Worm (Caenorhabditis elegans) whole organism, early embryonic: ENCODE data around the gene C44B7.7.

Source experiments
- B0310.2 ChIP-seq: sonication (generic microtip); optimal IDR thresholded peaks from 2 replicates; lab custom pipeline; 2016; ENCODE audit warnings: mild to moderate bottlenecking, missing genetic modification characterization, missing compliant biosample characterization
- F13C5.2 ChIP-seq: sonication (generic microtip); optimal IDR thresholded peaks from 2 replicates; lab custom pipeline; 2017; ENCODE audit warnings: mild to moderate bottlenecking, missing genetic modification characterization, inconsistent platforms, missing compliant biosample characterization
- ama-1 ChIP-seq: fragments of 150-350 bp; optimal IDR thresholded peaks from 2 replicates; lab custom pipeline; 2014
- flt-1 ChIP-seq: fragments of 200-800 bp; sonication (Bioruptor generic); IDR thresholded peaks from 2 replicates; pipeline ENCODE4 v1.3.6; 2022; ENCODE audit warnings: missing genetic modification characterization, missing compliant biosample characterization
- hmg-4 ChIP-seq: fragments of 200-800 bp; sonication (Bioruptor generic); optimal IDR thresholded peaks from 2 replicates; lab custom pipeline; 2018; ENCODE audit warnings: mild to moderate bottlenecking, missing genetic modification characterization, missing compliant biosample characterization
- pes-1 ChIP-seq: fragments of 200-800 bp; sonication (Bioruptor generic); IDR thresholded peaks from 2 replicates; pipeline ENCODE4 v1.3.6; 2022; ENCODE audit warnings: missing genetic modification reagents, missing genetic modification characterization, missing compliant biosample characterization
- scrt-1 ChIP-seq: fragments of 200-800 bp; sonication (Bioruptor generic); IDR thresholded peaks from 2 replicates; pipeline ENCODE4 v1.3.6; 2022; ENCODE audit warnings: missing genetic modification characterization, missing compliant biosample characterization
- tbx-37 ChIP-seq: fragments of 200-800 bp; sonication (Bioruptor generic); conservative IDR thresholded peaks from 2 replicates; pipeline ENCODE4 v1.3.6; 2022; ENCODE audit warnings: missing genetic modification reagents, missing genetic modification characterization, missing compliant biosample characterization

DNA sequence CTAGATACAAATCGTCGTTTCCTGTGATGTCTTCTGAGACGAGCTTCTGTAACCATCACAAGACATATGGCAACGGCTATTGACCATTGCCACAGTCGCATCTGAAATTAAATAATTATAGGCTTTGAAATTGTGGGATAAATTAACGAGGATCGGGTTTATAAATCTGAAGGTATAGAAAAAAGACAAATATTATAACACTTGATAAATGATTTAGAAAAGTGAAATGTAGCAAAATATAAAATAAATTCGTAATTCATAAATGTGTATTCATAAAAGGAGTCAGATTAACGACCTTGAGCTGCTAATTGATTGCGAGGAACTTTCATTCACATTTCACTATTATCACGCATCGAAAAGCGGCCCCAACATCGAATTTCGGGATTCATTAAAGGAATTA, 16.3 kb downstream of the C44B7.7 start, which contains the start of gene aff-1:
- TF ChIP-seq ama-1 (lab: Kevin White, UChicago) (no peak), tbx-37 (GFP tag; lab: Robert Waterston, UW) (no peak), scrt-1 (GFP tag; lab: Robert Waterston, UW) (no peak), hmg-4 (GFP tag; lab: Kevin White, UChicago) (no peak), pes-1 (no peak), flt-1 (GFP tag; lab: Robert Waterston, UW) (no peak), B0310.2 (tag; lab: Kevin White, UChicago) (no peak), F13C5.2 (no peak)
